Worm (Caenorhabditis elegans): ENCODE results near the gene nta-1.

nta-1 gene

ce11 chrII:3743684-3744200 is at the start of gene nta-1:
TSS of gene nta-1 (minus strand) at chrII:3743814.
- TF ChIP-seq flt-1 (GFP tag; IDR thresholded peaks at IDR 0.05) (no peak), F13C5.2 (tag; optimal IDR thresholded peaks at IDR 0.05) (no peak), hmg-4 (GFP tag; optimal IDR thresholded peaks at IDR 0.05) (no peak), sea-1 (GFP tag; conservative IDR thresholded peaks at IDR 0.05) (no peak), pes-1 (GFP tag; IDR thresholded peaks at IDR 0.05) (no peak), ets-7 (tag; optimal IDR thresholded peaks at IDR 0.05) (no peak), aly-1 (tag; optimal IDR thresholded peaks at IDR 0.05) (no peak), tbx-37 (GFP tag; conservative IDR thresholded peaks at IDR 0.05) (no peak)

ce11 chrII:3793336-3793735 is 49.7 kb upstream of the nta-1 start, which contains the start of gene fbxb-99:
TSS of gene fbxb-99 (minus strand) at chrII:3793436.
- TF ChIP-seq tbx-37 (GFP tag; conservative IDR thresholded peaks at IDR 0.05), result no peak
- no peak for TF ChIP-seq aly-1 (tag; optimal IDR thresholded peaks at IDR 0.05)
- no peak for TF ChIP-seq B0310.2 (tag; optimal IDR thresholded peaks at IDR 0.05)
- no peak for TF ChIP-seq flt-1 (GFP tag; IDR thresholded peaks at IDR 0.05)
- no peak for TF ChIP-seq hnd-1 (tag; optimal IDR thresholded peaks at IDR 0.05)
- no peak for TF ChIP-seq hmg-4 (GFP tag; optimal IDR thresholded peaks at IDR 0.05)
- TF ChIP-seq tra-4 (tag; optimal IDR thresholded peaks at IDR 0.05), result no peak
- TF ChIP-seq tbx-11 (GFP tag; IDR thresholded peaks at IDR 0.05), result no peak
- TF ChIP-seq ceh-36 (tag; optimal IDR thresholded peaks at IDR 0.05), result no peak

- TF ChIP-seq sea-1 (GFP tag; conservative IDR thresholded peaks at IDR 0.05) (no peak), aly-1 (tag; optimal IDR thresholded peaks at IDR 0.05) (no peak), tbx-37 (GFP tag; conservative IDR thresholded peaks at IDR 0.05) (no peak), ets-7 (tag; optimal IDR thresholded peaks at IDR 0.05) (no peak), ceh-36 (tag; optimal IDR thresholded peaks at IDR 0.05) (no peak), flt-1 (GFP tag; IDR thresholded peaks at IDR 0.05) (no peak), pes-1 (GFP tag; IDR thresholded peaks at IDR 0.05) (no peak), scrt-1 (GFP tag; IDR thresholded peaks at IDR 0.05) (no peak), tra-4 (tag; optimal IDR thresholded peaks at IDR 0.05) (no peak), hmg-4 (GFP tag; optimal IDR thresholded peaks at IDR 0.05) (no peak), ama-1 (optimal IDR thresholded peaks at IDR 0.05) (no peak), ceh-13 (GFP tag; optimal IDR thresholded peaks at IDR 0.05) (no peak), B0310.2 (tag; optimal IDR thresholded peaks at IDR 0.05) (no peak), hmbx-1 (tag; optimal IDR thresholded peaks at IDR 0.05) (no peak), F13C5.2 (tag; optimal IDR thresholded peaks at IDR 0.05) (no peak), hnd-1 (tag; optimal IDR thresholded peaks at IDR 0.05) (no peak), tbx-11 (GFP tag; IDR thresholded peaks at IDR 0.05) (no peak)
Observed at ce11 chrII:3788356-3788962, 44.8 kb upstream of the nta-1 start.

- no peak for TF ChIP-seq hmg-4 (GFP tag; optimal IDR thresholded peaks at IDR 0.05)
- no peak for TF ChIP-seq tbx-11 (GFP tag; IDR thresholded peaks at IDR 0.05)
- TF ChIP-seq scrt-1 (GFP tag; IDR thresholded peaks at IDR 0.05), result no peak
- no peak for TF ChIP-seq ets-7 (tag; optimal IDR thresholded peaks at IDR 0.05)
- TF ChIP-seq sea-1 (GFP tag; conservative IDR thresholded peaks at IDR 0.05), result no peak
- no peak for TF ChIP-seq tra-4 (tag; optimal IDR thresholded peaks at IDR 0.05)
- no peak for TF ChIP-seq ceh-36 (tag; optimal IDR thresholded peaks at IDR 0.05)
- no peak for TF ChIP-seq hnd-1 (tag; optimal IDR thresholded peaks at IDR 0.05)
- TF ChIP-seq ama-1 (optimal IDR thresholded peaks at IDR 0.05), result no peak
- TF ChIP-seq B0310.2 (tag; optimal IDR thresholded peaks at IDR 0.05), result no peak
- no peak for TF ChIP-seq tbx-37 (GFP tag; conservative IDR thresholded peaks at IDR 0.05)
- TF ChIP-seq aly-1 (tag; optimal IDR thresholded peaks at IDR 0.05), result no peak
- no peak for TF ChIP-seq hmbx-1 (tag; optimal IDR thresholded peaks at IDR 0.05)
Observed at ce11 chrII:3787151-3787550, 43.5 kb upstream of the nta-1 start, which contains the start of gene T24E12.13. TSS of gene T24E12.13 (plus strand) at chrII:3787451.

ce11 chrII:3786538-3786937 is 42.9 kb upstream of the nta-1 start:
- TF ChIP-seq B0310.2 (tag; optimal IDR thresholded peaks at IDR 0.05) (no peak), scrt-1 (GFP tag; IDR thresholded peaks at IDR 0.05) (no peak), pes-1 (GFP tag; IDR thresholded peaks at IDR 0.05) (no peak), hmg-4 (GFP tag; optimal IDR thresholded peaks at IDR 0.05) (no peak), hmbx-1 (tag; optimal IDR thresholded peaks at IDR 0.05) (no peak), ama-1 (optimal IDR thresholded peaks at IDR 0.05) (no peak), hnd-1 (tag; optimal IDR thresholded peaks at IDR 0.05) (no peak), tbx-37 (GFP tag; conservative IDR thresholded peaks at IDR 0.05) (no peak), F13C5.2 (tag; optimal IDR thresholded peaks at IDR 0.05) (no peak), ceh-36 (tag; optimal IDR thresholded peaks at IDR 0.05) (no peak), flt-1 (GFP tag; IDR thresholded peaks at IDR 0.05) (no peak), sea-1 (GFP tag; conservative IDR thresholded peaks at IDR 0.05) (no peak), ceh-13 (GFP tag; optimal IDR thresholded peaks at IDR 0.05) (no peak), tra-4 (tag; optimal IDR thresholded peaks at IDR 0.05) (no peak), ets-7 (tag; optimal IDR thresholded peaks at IDR 0.05) (no peak), aly-1 (tag; optimal IDR thresholded peaks at IDR 0.05) (no peak)

ce11 chrII:3785756-3786155 is 42.1 kb upstream of the nta-1 start:
- no peak for TF ChIP-seq flt-1 (GFP tag; IDR thresholded peaks at IDR 0.05)
- TF ChIP-seq tra-4 (tag; optimal IDR thresholded peaks at IDR 0.05), result no peak
- TF ChIP-seq scrt-1 (GFP tag; IDR thresholded peaks at IDR 0.05), result no peak
- no peak for TF ChIP-seq hmbx-1 (tag; optimal IDR thresholded peaks at IDR 0.05)
- no peak for TF ChIP-seq ama-1 (optimal IDR thresholded peaks at IDR 0.05)
- TF ChIP-seq F13C5.2 (tag; optimal IDR thresholded peaks at IDR 0.05), result no peak
- TF ChIP-seq pes-1 (GFP tag; IDR thresholded peaks at IDR 0.05), result no peak
- no peak for TF ChIP-seq tbx-11 (GFP tag; IDR thresholded peaks at IDR 0.05)
- TF ChIP-seq B0310.2 (tag; optimal IDR thresholded peaks at IDR 0.05), result no peak
- no peak for TF ChIP-seq sea-1 (GFP tag; conservative IDR thresholded peaks at IDR 0.05)
- no peak for TF ChIP-seq tbx-37 (GFP tag; conservative IDR thresholded peaks at IDR 0.05)
- no peak for TF ChIP-seq aly-1 (tag; optimal IDR thresholded peaks at IDR 0.05)
- no peak for TF ChIP-seq hnd-1 (tag; optimal IDR thresholded peaks at IDR 0.05)
- no peak for TF ChIP-seq ceh-13 (GFP tag; optimal IDR thresholded peaks at IDR 0.05)
- TF ChIP-seq ets-7 (tag; optimal IDR thresholded peaks at IDR 0.05), result no peak
- no peak for TF ChIP-seq hmg-4 (GFP tag; optimal IDR thresholded peaks at IDR 0.05)
- TF ChIP-seq ceh-36 (tag; optimal IDR thresholded peaks at IDR 0.05), result no peak

- no peak for TF ChIP-seq scrt-1 (GFP tag; IDR thresholded peaks at IDR 0.05)
- no peak for TF ChIP-seq hmbx-1 (tag; optimal IDR thresholded peaks at IDR 0.05)
- no peak for TF ChIP-seq tbx-37 (GFP tag; conservative IDR thresholded peaks at IDR 0.05)
- TF ChIP-seq hnd-1 (tag; optimal IDR thresholded peaks at IDR 0.05), result no peak
- no peak for TF ChIP-seq hmg-4 (GFP tag; optimal IDR thresholded peaks at IDR 0.05)
- TF ChIP-seq F13C5.2 (tag; optimal IDR thresholded peaks at IDR 0.05), result no peak
- no peak for TF ChIP-seq pes-1 (GFP tag; IDR thresholded peaks at IDR 0.05)
- TF ChIP-seq tbx-11 (GFP tag; IDR thresholded peaks at IDR 0.05), result no peak
- TF ChIP-seq ceh-13 (GFP tag; optimal IDR thresholded peaks at IDR 0.05), result no peak
- TF ChIP-seq ama-1 (optimal IDR thresholded peaks at IDR 0.05), result no peak
- no peak for TF ChIP-seq ets-7 (tag; optimal IDR thresholded peaks at IDR 0.05)
- TF ChIP-seq tra-4 (tag; optimal IDR thresholded peaks at IDR 0.05), result no peak
- TF ChIP-seq flt-1 (GFP tag; IDR thresholded peaks at IDR 0.05), result no peak
- TF ChIP-seq sea-1 (GFP tag; conservative IDR thresholded peaks at IDR 0.05), result no peak
- no peak for TF ChIP-seq B0310.2 (tag; optimal IDR thresholded peaks at IDR 0.05)
- no peak for TF ChIP-seq aly-1 (tag; optimal IDR thresholded peaks at IDR 0.05)
- TF ChIP-seq ceh-36 (tag; optimal IDR thresholded peaks at IDR 0.05), result no peak
Observed at ce11 chrII:3785257-3785656, 41.6 kb upstream of the nta-1 start, which contains the start of gene T24E12.1. TSS of gene T24E12.1 (plus strand) at chrII:3785557.

All from whole organism, early embryonic.